Worm (Caenorhabditis elegans) whole organism, L4 larva: ENCODE results near the gene cyp-31A3.

Source experiments
- F26F4.8 ChIP-seq: fragments of 200-800 bp; sonication (Bioruptor generic); conservative IDR thresholded peaks from 2 replicates; pipeline ENCODE4 v1.3.6; 2022; ENCODE audit warnings: missing genetic modification characterization, missing compliant biosample characterization
- ZK546.5 ChIP-seq, 2 experiments: sonication (generic microtip); optimal IDR thresholded peaks; 2 replicates each; lab custom pipeline; 2017; ENCODE audit warnings: missing biosample characterization in 2 of 2, missing genetic modification characterization in 2 of 2
- daf-12 ChIP-seq: fragments of 150-350 bp; optimal IDR thresholded peaks from 2 replicates; lab custom pipeline; 2014; ENCODE audit warnings: missing biosample characterization, missing genetic modification reagents, missing genetic modification characterization
- daf-16 ChIP-seq, 3 experiments: sonication (generic microtip); optimal IDR thresholded peaks; 2 replicates each; lab custom pipeline; 2016 to 2017; ENCODE audit warnings: missing genetic modification characterization in 3 of 3, missing genetic modification reagents in 3 of 3, mild to moderate bottlenecking in 2 of 3, missing compliant biosample characterization in 2 of 3, missing biosample characterization in 1 of 3, moderate library complexity in 1 of 3
- daf-19 ChIP-seq: fragments of 200-800 bp; sonication (Bioruptor generic); conservative IDR thresholded peaks from 2 replicates; pipeline ENCODE4 v1.3.6; 2022; ENCODE audit warnings: missing genetic modification characterization, missing compliant biosample characterization
- egl-27 ChIP-seq: sonication (generic microtip); optimal IDR thresholded peaks from 3 replicates; lab custom pipeline; 2017; ENCODE audit warnings: missing biosample characterization, missing genetic modification reagents, missing genetic modification characterization
- lin-39 ChIP-seq: fragments of 150-350 bp; optimal IDR thresholded peaks from 2 replicates; lab custom pipeline; 2014; ENCODE audit warnings: missing biosample characterization, missing genetic modification reagents, missing genetic modification characterization
- lsy-2 ChIP-seq, 2 experiments: fragments of 150-350 bp in 1 of 2; sonication (generic microtip) in 1 of 2; optimal IDR thresholded peaks; 2 replicates each; lab custom pipeline; 2014 to 2017; ENCODE audit warnings: missing biosample characterization in 2 of 2, missing genetic modification characterization in 2 of 2
- nhr-76 ChIP-seq: fragments of 150-350 bp; optimal IDR thresholded peaks from 2 replicates; lab custom pipeline; 2014; ENCODE audit warnings: missing biosample characterization, missing genetic modification characterization
- pqm-1 ChIP-seq: sonication (generic microtip); optimal IDR thresholded peaks from 2 replicates; lab custom pipeline; 2017; ENCODE audit warnings: missing biosample characterization, missing genetic modification characterization
- spr-1 ChIP-seq: sonication (generic microtip); optimal IDR thresholded peaks from 2 replicates; lab custom pipeline; 2016; ENCODE audit warnings: mild to moderate bottlenecking, missing genetic modification characterization, missing compliant biosample characterization

DNA sequence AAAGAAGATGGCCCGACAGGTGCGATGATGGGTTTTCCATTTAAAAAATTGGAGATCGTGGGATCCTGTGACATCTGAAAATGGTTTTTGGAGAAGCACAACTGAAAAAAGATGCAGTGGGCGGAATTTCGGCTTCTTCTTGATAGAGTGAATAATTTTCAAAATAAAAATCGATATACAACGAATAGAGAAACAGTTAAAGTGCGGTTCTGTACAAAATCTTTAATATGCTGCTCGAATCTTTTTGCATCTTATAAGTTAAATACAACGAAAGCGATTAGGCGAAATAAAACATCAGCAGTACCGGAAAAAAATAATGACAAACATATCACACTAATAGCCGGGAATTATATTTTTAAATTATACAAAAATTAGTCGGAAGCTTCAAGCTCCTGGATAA, 46.4 kb downstream of the cyp-31A3 start, which contains the start of gene H06H21.11:
- TF ChIP-seq pqm-1 (no peak), daf-16 (GFP tag; optimal IDR thresholded peaks at IDR 0.05; lab: Kevin White, UChicago) (no peak), daf-16 (tag; optimal IDR thresholded peaks at IDR 0.05; lab: Kevin White, UChicago) (no peak), daf-12 (tag; lab: Kevin White, UChicago) (no peak), daf-19 (GFP tag; lab: Robert Waterston, UW) (no peak), ZK546.5 (tag; optimal IDR thresholded peaks at IDR 0.05; lab: Kevin White, UChicago) (no peak), egl-27 (tag; lab: Kevin White, UChicago) (no peak), nhr-76 (tag; lab: Kevin White, UChicago) (no peak), lin-39 (tag; lab: Kevin White, UChicago) (no peak), F26F4.8 (GFP tag; lab: Robert Waterston, UW) (no peak), spr-1 (no peak), lsy-2 (tag; optimal IDR thresholded peaks at IDR 0.05; lab: Kevin White, UChicago) (no peak)
